Fruit fly (Drosophila melanogaster): ENCODE measurements around the gene r-l.
A peak's percentile ranks its signal among the peaks of the same experiment; 100 is the strongest.

Gene r-l

DNA sequence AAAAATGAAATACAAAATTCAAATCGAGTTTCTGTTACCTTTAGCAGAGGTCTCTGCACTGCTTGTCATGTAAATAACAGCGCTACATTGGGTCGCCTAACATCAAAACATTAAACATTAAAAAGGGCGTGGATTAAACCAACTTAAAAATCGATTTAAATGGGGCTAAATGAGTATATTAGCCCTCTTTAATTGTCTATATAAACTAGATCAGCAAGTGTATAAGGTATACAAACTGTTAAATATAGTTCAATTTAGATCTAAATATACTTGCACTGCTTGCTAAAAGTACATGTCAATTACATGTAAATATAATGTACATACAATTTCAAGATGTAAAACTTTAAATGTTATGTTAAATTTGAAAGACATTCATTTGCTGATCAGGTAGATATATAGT is 3.4 kb downstream of the r-l start:
- no peak for TF ChIP-seq N (GFP tag; optimal IDR thresholded peaks at IDR 0.05)
- peak; percentile 17 for TF ChIP-seq Myc (optimal IDR thresholded peaks at IDR 0.05)

DNA sequence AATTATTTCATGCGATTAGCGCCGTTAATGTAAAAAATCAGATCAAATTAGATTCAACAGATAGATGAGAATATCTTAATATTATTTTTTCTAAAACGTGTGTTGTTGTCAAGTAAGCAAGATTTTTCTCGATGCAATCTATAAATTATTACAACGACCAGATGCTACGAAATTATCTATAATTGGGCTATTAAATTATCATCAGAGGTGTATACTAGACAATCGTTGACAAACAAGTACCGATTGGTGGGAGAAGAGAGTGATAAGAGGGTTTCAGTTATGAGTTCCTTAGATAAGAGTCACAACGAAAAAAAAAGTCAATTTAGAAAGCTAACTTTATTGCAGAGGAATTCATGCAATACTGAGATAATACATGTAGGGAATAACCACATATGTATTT is 5.6 kb downstream of the r-l start:
- no peak for TF ChIP-seq Hr83 (GFP tag; optimal IDR thresholded peaks at IDR 0.05; ENCODE audit: poor library complexity, severe bottlenecking)
- TF ChIP-seq br (GFP tag; optimal IDR thresholded peaks at IDR 0.05), result peak; percentile 34

DNA sequence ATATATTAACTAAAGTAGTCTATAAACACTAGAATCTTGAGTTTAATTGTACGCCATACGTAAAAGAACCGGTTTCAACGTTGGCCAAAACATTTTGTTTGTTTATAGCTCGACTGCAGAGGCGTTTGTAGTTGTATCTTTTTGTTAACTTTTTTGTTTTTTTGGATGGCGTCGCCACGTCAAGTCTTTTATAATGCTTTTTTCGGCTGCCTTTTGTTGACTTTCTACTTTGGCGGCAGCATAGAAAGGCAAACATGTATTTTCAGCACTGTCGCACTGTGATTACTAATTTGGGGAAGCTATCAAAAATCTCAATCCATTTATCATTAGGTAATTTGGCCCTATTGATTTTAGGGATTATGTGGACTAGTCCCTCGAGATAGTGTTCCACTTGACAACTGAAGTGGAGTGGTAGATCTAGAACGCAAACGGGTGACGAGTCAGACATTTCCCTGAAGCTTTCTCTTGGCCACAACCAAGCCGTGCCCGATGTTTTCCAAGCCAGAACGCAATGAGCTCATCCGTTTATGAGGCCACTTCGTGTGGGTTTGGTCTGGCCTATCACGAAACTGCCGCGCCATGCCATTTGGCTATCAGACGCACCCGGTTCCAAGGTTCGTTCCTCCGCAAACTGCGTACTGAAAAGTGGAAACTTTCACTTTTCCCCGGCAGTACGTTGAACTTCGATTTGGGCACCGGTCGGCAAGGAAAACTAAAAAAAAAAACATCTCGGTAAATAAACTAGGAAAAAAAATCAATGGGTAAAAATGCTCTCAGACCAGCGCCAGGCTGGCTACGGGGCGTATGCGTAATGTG is 6.4 kb downstream of the r-l start:
- no peak for TF ChIP-seq CG9705 (GFP tag; optimal IDR thresholded peaks at IDR 0.05)
- TF ChIP-seq Hr78 (GFP tag; optimal IDR thresholded peaks at IDR 0.05), result no peak
- TF ChIP-seq lola (GFP tag; optimal IDR thresholded peaks at IDR 0.05), result no peak
- no peak for TF ChIP-seq rgr (GFP tag; optimal IDR thresholded peaks at IDR 0.05)
- TF ChIP-seq psq (GFP tag; optimal IDR thresholded peaks at IDR 0.05), result no peak
- TF ChIP-seq Myc (optimal IDR thresholded peaks at IDR 0.05), result no peak
- TF ChIP-seq CG32264 (GFP tag; optimal IDR thresholded peaks at IDR 0.05), result no peak
- no peak for TF ChIP-seq br (GFP tag; optimal IDR thresholded peaks at IDR 0.05)
- no peak for TF ChIP-seq dl (GFP tag; optimal IDR thresholded peaks at IDR 0.05; ENCODE audit: insufficient read depth in 1 of 2, partially characterized antibody in 2 of 2)
- no peak for TF ChIP-seq Hnf4 (GFP tag; optimal IDR thresholded peaks at IDR 0.05)
- no peak for TF ChIP-seq N (GFP tag; optimal IDR thresholded peaks at IDR 0.05)

DNA sequence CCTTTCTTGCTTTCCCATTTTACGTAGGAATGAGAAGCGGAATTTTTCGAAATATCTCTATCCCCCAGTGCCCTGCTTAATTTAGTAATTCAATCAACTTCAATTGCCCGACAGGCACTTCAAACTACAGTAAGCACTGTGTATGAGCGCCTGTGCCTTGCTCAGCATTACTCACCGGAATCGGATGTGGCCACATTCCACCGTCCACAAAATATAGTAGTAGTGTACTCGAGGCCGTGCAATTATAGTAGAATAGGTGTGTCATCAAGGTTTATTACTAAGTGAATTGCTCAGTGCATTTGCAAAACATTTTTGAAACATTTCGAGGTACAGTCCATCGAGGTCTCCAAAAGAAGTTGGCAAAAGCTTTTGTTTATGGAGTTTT is 7.4 kb downstream of the r-l start:
- TF ChIP-seq Dif (GFP tag; optimal IDR thresholded peaks at IDR 0.05; ENCODE audit: partially characterized antibody), result no peak
- TF ChIP-seq tai (GFP tag; optimal IDR thresholded peaks at IDR 0.05), result no peak
- no peak for TF ChIP-seq HLH106 (tag; optimal IDR thresholded peaks at IDR 0.05)

DNA sequence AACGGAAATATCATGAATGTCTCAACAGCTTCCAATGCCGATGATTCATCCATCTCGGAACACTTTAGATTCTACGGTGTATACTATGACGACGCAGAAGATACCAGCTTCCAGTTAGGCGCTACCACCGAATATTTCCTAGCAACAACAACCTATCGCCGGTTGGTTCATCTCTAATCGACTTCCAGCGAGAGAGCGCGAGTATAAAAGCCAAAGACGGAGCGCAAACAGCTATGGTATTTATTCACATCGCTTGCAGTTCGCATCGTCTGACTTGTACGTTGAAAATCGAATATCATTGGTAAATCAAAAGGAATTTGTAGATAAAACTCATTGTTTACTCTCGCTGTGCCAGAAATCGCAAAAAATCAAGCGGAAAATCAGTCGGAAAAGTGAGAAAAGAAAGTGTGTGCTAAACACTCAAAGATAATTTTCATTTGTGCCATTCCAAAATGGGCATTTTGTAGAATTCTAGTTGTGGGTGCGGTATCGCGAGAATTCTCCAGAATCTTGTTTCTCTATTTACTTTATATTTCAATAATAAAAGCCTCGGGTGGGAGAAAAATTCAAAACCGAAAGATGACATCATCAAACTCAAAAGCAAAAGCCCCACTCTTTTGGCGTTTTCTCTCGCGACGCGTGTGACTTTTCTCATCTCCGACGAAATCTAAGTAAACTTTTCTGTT is 8.0 kb downstream of the r-l start, which contains the start of gene AnxB9:
TSS of gene AnxB9 (plus strand) at position 232 of the 686 bp plus-strand sequence.
- peak; percentile 3 for TF ChIP-seq HLH106 (tag; optimal IDR thresholded peaks at IDR 0.05)
- TF ChIP-seq Dif (GFP tag; optimal IDR thresholded peaks at IDR 0.05; ENCODE audit: partially characterized antibody), result peak; percentile 72
- peak; percentile 66 for TF ChIP-seq Jra (GFP tag; optimal IDR thresholded peaks at IDR 0.05)
- peak; percentile 79 for TF ChIP-seq rgr (GFP tag; optimal IDR thresholded peaks at IDR 0.05)
- peak; percentile 3 for TF ChIP-seq sv (GFP tag; optimal IDR thresholded peaks at IDR 0.05)
- peak; percentile 28 for TF ChIP-seq CG32264 (GFP tag; optimal IDR thresholded peaks at IDR 0.05)
- TF ChIP-seq Hr83 (GFP tag; optimal IDR thresholded peaks at IDR 0.05; ENCODE audit: poor library complexity, severe bottlenecking), result peak; percentile 91
- TF ChIP-seq fru (GFP tag; optimal IDR thresholded peaks at IDR 0.05), result peak; percentile 47
- TF ChIP-seq Abd-B (GFP tag; optimal IDR thresholded peaks at IDR 0.05), result no peak
- TF ChIP-seq jim (GFP tag; optimal IDR thresholded peaks at IDR 0.05), result no peak
- TF ChIP-seq Sp1 (GFP tag; optimal IDR thresholded peaks at IDR 0.05), result peak; percentile 64
- no peak for TF ChIP-seq Hr78 (GFP tag; optimal IDR thresholded peaks at IDR 0.05)
- peak; percentile 52 for TF ChIP-seq br (GFP tag; optimal IDR thresholded peaks at IDR 0.05)
- no peak for TF ChIP-seq tai (GFP tag; optimal IDR thresholded peaks at IDR 0.05)
- peak; percentile 39 for TF ChIP-seq Hnf4 (GFP tag; optimal IDR thresholded peaks at IDR 0.05)
- TF ChIP-seq Rel (GFP tag; optimal IDR thresholded peaks at IDR 0.05), result no peak
- peak; percentile 44 for TF ChIP-seq Rel (tag; optimal IDR thresholded peaks at IDR 0.05)
- TF ChIP-seq h (GFP tag; optimal IDR thresholded peaks at IDR 0.05), result peak; percentile 55
- no peak for TF ChIP-seq usp (GFP tag; optimal IDR thresholded peaks at IDR 0.05)
- peak; percentile 47 for TF ChIP-seq OdsH (GFP tag; optimal IDR thresholded peaks at IDR 0.05)
- peak in 1 of 2 experiments; percentile 36 for TF ChIP-seq foxo (GFP tag; optimal IDR thresholded peaks at IDR 0.05)
